In the genomic region with DNA sequence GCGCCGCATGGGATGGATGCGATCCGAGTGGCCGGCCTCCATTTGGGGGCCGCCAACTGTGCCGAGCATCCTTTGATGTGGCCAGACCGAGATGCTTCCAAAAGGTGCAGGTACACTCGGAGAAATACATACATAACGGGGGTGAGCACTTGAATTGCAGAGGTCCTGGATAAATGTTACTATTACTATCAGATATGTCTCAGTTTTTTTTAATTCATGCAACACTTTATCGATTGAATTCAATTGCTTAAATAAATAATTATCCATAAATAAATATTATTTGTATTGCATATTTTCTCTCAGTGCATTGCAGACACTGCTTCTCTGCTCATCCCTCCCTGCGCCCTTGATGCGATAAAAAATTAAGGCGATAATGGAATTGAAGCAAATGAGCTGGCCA, we compare ENCODE assay signal across 1 fruit fly cellular context.
TF ChIP-seq lines count a peak whose summit lies in the region.

No protein-coding gene starts in this region.

TF ChIP-seq in whole organism, embryonic, 481 proteins besides CTCF, POLR2A, EP300 and RAD21 (continued from another document):
- TF ChIP-seq CG6683 (GFP tag; optimal IDR thresholded peaks at IDR 0.05; lab: Kevin White, UChicago) (no peak), CG3281 (GFP tag; optimal IDR thresholded peaks at IDR 0.05; lab: Kevin White, UChicago) (no peak), Hand (GFP tag; optimal IDR thresholded peaks at IDR 0.05; lab: Kevin White, UChicago) (no peak), jumu (GFP tag; optimal IDR thresholded peaks at IDR 0.05; lab: Kevin White, UChicago) (no peak), dmrt11E (tag; optimal IDR thresholded peaks at IDR 0.05; lab: Kevin White, UChicago) (peak; percentile 60), esg (GFP tag; conservative IDR thresholded peaks at IDR 0.05; lab: Robert Waterston, UW) (no peak), Fer3 (tag; optimal IDR thresholded peaks at IDR 0.05; lab: Kevin White, UChicago) (no peak), caup (GFP tag; optimal IDR thresholded peaks at IDR 0.05; lab: Kevin White, UChicago; ENCODE audit: severe bottlenecking) (no peak), unpg (GFP tag; optimal IDR thresholded peaks at IDR 0.05; lab: Kevin White, UChicago) (peak; percentile 3), Sry-β (GFP tag; optimal IDR thresholded peaks at IDR 0.05; lab: Kevin White, UChicago) (no peak), vnd (GFP tag; IDR thresholded peaks at IDR 0.05; lab: Robert Waterston, UW; ENCODE audit: partially characterized antibody) (no peak), CG18764 (GFP tag; optimal IDR thresholded peaks at IDR 0.05; lab: Kevin White, UChicago) (no peak), ssp (GFP tag; IDR thresholded peaks at IDR 0.05; lab: Robert Waterston, UW) (no peak), Dfd (GFP tag; optimal IDR thresholded peaks at IDR 0.05; lab: Kevin White, UChicago) (no peak), CG1792 (GFP tag; optimal IDR thresholded peaks at IDR 0.05; lab: Kevin White, UChicago) (no peak), CG15514 (GFP tag; optimal IDR thresholded peaks at IDR 0.05; lab: Kevin White, UChicago) (no peak), tio (GFP tag; optimal IDR thresholded peaks at IDR 0.05; lab: Kevin White, UChicago) (no peak), Hr51 (GFP tag; optimal IDR thresholded peaks at IDR 0.05; lab: Kevin White, UChicago) (no peak), vvl (GFP tag; IDR thresholded peaks at IDR 0.05; lab: Robert Waterston, UW) (peak; percentile 28; the same call in 1 of the 2 replicates), bsh (GFP tag; optimal IDR thresholded peaks at IDR 0.05; lab: Kevin White, UChicago) (peak; percentile 10 to 22), CG12391 (tag; optimal IDR thresholded peaks at IDR 0.05; lab: Kevin White, UChicago) (peak; percentile 5), Atf-2 (GFP tag; optimal IDR thresholded peaks at IDR 0.05; lab: Kevin White, UChicago) (no peak), PHDP (tag; optimal IDR thresholded peaks at IDR 0.05; lab: Kevin White, UChicago) (no peak), CG13624 (GFP tag; optimal IDR thresholded peaks at IDR 0.05; lab: Kevin White, UChicago) (no peak), CG6175 (GFP tag; IDR thresholded peaks at IDR 0.05; lab: Robert Waterston, UW) (no peak), az2 (GFP tag; optimal IDR thresholded peaks at IDR 0.05; lab: Kevin White, UChicago) (no peak), Dip2 (GFP tag; IDR thresholded peaks at IDR 0.05; lab: Robert Waterston, UW) (no peak), lola (GFP tag; optimal IDR thresholded peaks at IDR 0.05; lab: Kevin White, UChicago) (peak in 1 of 3 experiments; percentile 27), fru (optimal IDR thresholded peaks at IDR 0.05; lab: Kevin White, UChicago) (no peak), dan (GFP tag; IDR thresholded peaks at IDR 0.05; lab: Robert Waterston, UW) (no peak), abd-A (tag; optimal IDR thresholded peaks at IDR 0.05; lab: Kevin White, UChicago) (no peak), CG17802 (tag; optimal IDR thresholded peaks at IDR 0.05; lab: Kevin White, UChicago) (no peak), h (optimal IDR thresholded peaks at IDR 0.05; lab: Kevin White, UChicago) (no peak), maf-S (GFP tag; optimal IDR thresholded peaks at IDR 0.05; lab: Kevin White, UChicago) (no peak), insv (GFP tag; optimal IDR thresholded peaks at IDR 0.05; lab: Kevin White, UChicago) (no peak), CG9727 (GFP tag; optimal IDR thresholded peaks at IDR 0.05; lab: Kevin White, UChicago) (peak; percentile 6), HLHmδ (GFP tag; optimal IDR thresholded peaks at IDR 0.05; lab: Kevin White, UChicago) (no peak), NC2β (GFP tag; optimal IDR thresholded peaks at IDR 0.05; lab: Kevin White, UChicago) (no peak), CG1024 (GFP tag; IDR thresholded peaks at IDR 0.05; lab: Robert Waterston, UW) (no peak), Gug (GFP tag; IDR thresholded peaks at IDR 0.05; lab: Robert Waterston, UW) (no peak)
